Worm (Caenorhabditis elegans): ENCODE measurements around the gene ins-37.

ce11 chrII:13834380-13835194 is 1.3 kb downstream of the ins-37 start:
- no peak for TF ChIP-seq ama-1 (optimal IDR thresholded peaks at IDR 0.05)
- peak; percentile 59 for TF ChIP-seq ceh-9 (tag; optimal IDR thresholded peaks at IDR 0.05)
- TF ChIP-seq tbx-2 (tag; optimal IDR thresholded peaks at IDR 0.05): peak; percentile 77
- TF ChIP-seq Y22D7AL.16 (tag; optimal IDR thresholded peaks at IDR 0.05): peak; percentile 72
- peak; percentile 80 for TF ChIP-seq unc-42 (tag; optimal IDR thresholded peaks at IDR 0.05)
- no peak for TF ChIP-seq pha-4 (tag; optimal IDR thresholded peaks at IDR 0.05)
- TF ChIP-seq pqm-1 (tag; optimal IDR thresholded peaks at IDR 0.05): peak; percentile 29
